Worm (Caenorhabditis elegans) whole organism, L4/young adult: ENCODE data around the gene srw-101.

Experiments
- W03F9.2 ChIP-seq: fragments of 150-350 bp; optimal IDR thresholded peaks from 2 replicates; lab custom pipeline; 2014; ENCODE audit warnings: missing biosample characterization, missing genetic modification characterization
- dao-5 ChIP-seq: sonication (generic microtip); optimal IDR thresholded peaks from 2 replicates; lab custom pipeline; 2016; ENCODE audit warnings: missing genotype, missing genetic modification characterization, moderate library complexity, missing compliant biosample characterization
- him-1 ChIP-seq: sonication (generic microtip); optimal IDR thresholded peaks from 2 replicates; lab custom pipeline; 2016; ENCODE audit warnings: missing genotype, missing genetic modification reagents, missing genetic modification characterization, missing compliant biosample characterization

- TF ChIP-seq him-1 (tag; lab: Kevin White, UChicago) (no peak), W03F9.2 (tag; lab: Kevin White, UChicago) (no peak), dao-5 (no peak)
Observed at ce11 chrV:1685328-1685727, 36.7 kb upstream of the srw-101 start, which contains the start of gene srh-5.
